Fruit fly (Drosophila melanogaster) whole organism, wandering third instar larva: Measurements from ENCODE around the gene Cyp4d21.

Experiments used
- CG9705 ChIP-seq: fragments of 200-800 bp; sonication (Bioruptor generic); optimal IDR thresholded peaks from 2 replicates; lab custom pipeline; 2018; ENCODE audit warnings: missing biosample characterization, mild to moderate bottlenecking, missing genetic modification characterization
- Dif ChIP-seq: fragments of 200-275, 200-300 bp; sonication (Bioruptor generic); optimal IDR thresholded peaks from 2 replicates; lab custom pipeline; 2018; ENCODE audit warnings: missing biosample characterization, missing genetic modification characterization; ENCODE audit not compliant: partially characterized antibody
- HLH106 ChIP-seq: fragments of 200-800 bp; optimal IDR thresholded peaks from 3 replicates; lab custom pipeline; 2019; ENCODE audit warnings: missing biosample characterization, mild to moderate bottlenecking, missing genetic modification characterization, moderate library complexity
- Hnf4 ChIP-seq: fragments of 200-800 bp; sonication (Bioruptor generic); optimal IDR thresholded peaks from 2 replicates; lab custom pipeline; 2016; ENCODE audit warnings: missing biosample characterization, mild to moderate bottlenecking, missing genetic modification characterization
- Hr78 ChIP-seq: fragments of >200 bp; optimal IDR thresholded peaks from 2 replicates; lab custom pipeline; 2017; ENCODE audit warnings: missing biosample characterization, missing genetic modification characterization
- Jra ChIP-seq: sonication (Bioruptor generic); optimal IDR thresholded peaks from 2 replicates; lab custom pipeline; 2016; ENCODE audit warnings: missing biosample characterization, missing genetic modification characterization
- Myc ChIP-seq: fragments of >200 bp; optimal IDR thresholded peaks from 2 replicates; lab custom pipeline; 2017
- br ChIP-seq: fragments of 200-800 bp; sonication (Bioruptor generic); optimal IDR thresholded peaks from 2 replicates; lab custom pipeline; 2016; ENCODE audit warnings: missing biosample characterization, missing genetic modification characterization
- brk ChIP-seq: fragments of 200-800 bp; sonication (Bioruptor generic); optimal IDR thresholded peaks from 2 replicates; lab custom pipeline; 2016; ENCODE audit warnings: missing biosample characterization, mild to moderate bottlenecking, missing genetic modification characterization
- fru ChIP-seq: fragments of 200-800 bp; sonication (Bioruptor generic); optimal IDR thresholded peaks from 3 replicates; lab custom pipeline; 2016; ENCODE audit warnings: missing biosample characterization, mild to moderate bottlenecking, missing genetic modification characterization
- lola ChIP-seq: fragments of >200 bp; optimal IDR thresholded peaks from 2 replicates; lab custom pipeline; 2017; ENCODE audit warnings: missing biosample characterization, missing genetic modification characterization
- pan ChIP-seq: fragments of >200 bp; optimal IDR thresholded peaks from 2 replicates; lab custom pipeline; 2017
- psq ChIP-seq: fragments of 200-800 bp; sonication (Bioruptor generic); optimal IDR thresholded peaks from 3 replicates; lab custom pipeline; 2017; ENCODE audit warnings: missing biosample characterization, mild to moderate bottlenecking, missing genetic modification characterization, moderate library complexity

DNA sequence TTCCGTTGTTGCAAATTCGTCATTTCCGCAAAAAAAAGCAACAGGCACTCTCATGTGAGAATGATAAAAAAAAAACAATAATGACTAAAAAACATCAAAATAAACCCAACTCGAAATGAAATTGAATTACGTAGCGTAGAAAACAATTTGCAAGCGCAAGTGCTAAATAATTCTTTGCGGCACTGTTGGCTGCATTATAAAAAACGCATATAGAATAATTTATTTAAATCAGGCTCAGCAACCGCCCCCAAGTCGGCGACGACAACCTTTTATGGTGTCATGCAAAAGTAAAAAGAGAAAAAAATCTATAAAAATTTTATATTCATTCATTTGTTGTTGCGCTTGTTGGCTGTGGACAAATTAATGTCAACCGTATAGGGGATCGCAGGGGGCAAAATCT, 34.9 kb upstream of the Cyp4d21 start:
- TF ChIP-seq fru (GFP tag; lab: Kevin White, UChicago) = no peak
- TF ChIP-seq lola (GFP tag; lab: Kevin White, UChicago) = no peak
- TF ChIP-seq psq (GFP tag; lab: Kevin White, UChicago) = no peak
- TF ChIP-seq br (GFP tag; lab: Kevin White, UChicago) = no peak
- no peak for TF ChIP-seq pan (lab: Kevin White, UChicago)
- TF ChIP-seq Myc (lab: Kevin White, UChicago) = no peak
- no peak for TF ChIP-seq HLH106 (tag; lab: Kevin White, UChicago)
- no peak for TF ChIP-seq brk (GFP tag; lab: Kevin White, UChicago)
- no peak for TF ChIP-seq Hnf4 (GFP tag; lab: Kevin White, UChicago)
- no peak for TF ChIP-seq CG9705
- TF ChIP-seq Dif (GFP tag; lab: Kevin White, UChicago) = no peak
- TF ChIP-seq Hr78 (GFP tag; lab: Kevin White, UChicago) = no peak
- no peak for TF ChIP-seq Jra (GFP tag; lab: Kevin White, UChicago)
